Worm (Caenorhabditis elegans) whole organism, late embryonic: ENCODE data around the gene T28D9.16.

Experiments used
- ceh-19 ChIP-seq: fragments of 200-800 bp; sonication (Bioruptor generic); optimal IDR thresholded peaks from 2 replicates; lab custom pipeline; 2018; ENCODE audit warnings: mild to moderate bottlenecking, missing genetic modification characterization, missing compliant biosample characterization
- ceh-2 ChIP-seq: sonication (generic microtip); optimal IDR thresholded peaks from 2 replicates; lab custom pipeline; 2016; ENCODE audit warnings: missing genotype, missing genetic modification characterization, missing compliant biosample characterization
- ceh-24 ChIP-seq: sonication (generic microtip); optimal IDR thresholded peaks from 2 replicates; lab custom pipeline; 2016; ENCODE audit warnings: mild to moderate bottlenecking, missing genetic modification characterization, missing compliant biosample characterization
- ceh-30 ChIP-seq: fragments of 150-350 bp; optimal IDR thresholded peaks from 2 replicates; lab custom pipeline; 2014; ENCODE audit warnings: missing biosample characterization, missing genetic modification characterization
- che-1 ChIP-seq: sonication (generic microtip); optimal IDR thresholded peaks from 2 replicates; lab custom pipeline; 2016; ENCODE audit warnings: mild to moderate bottlenecking, missing genetic modification characterization, missing compliant biosample characterization
- elt-2 ChIP-seq: sonication (generic microtip); optimal IDR thresholded peaks from 2 replicates; lab custom pipeline; 2016; ENCODE audit warnings: missing genetic modification reagents, missing genetic modification characterization, missing compliant biosample characterization
- elt-4 ChIP-seq: sonication (generic microtip); optimal IDR thresholded peaks from 2 replicates; lab custom pipeline; 2016; ENCODE audit warnings: missing genetic modification characterization, missing compliant biosample characterization
- fkh-6 ChIP-seq: sonication (generic microtip); optimal IDR thresholded peaks from 2 replicates; lab custom pipeline; 2016; ENCODE audit warnings: missing genetic modification characterization, missing compliant biosample characterization
- hlh-15 ChIP-seq: sonication (generic microtip); optimal IDR thresholded peaks from 2 replicates; lab custom pipeline; 2016; ENCODE audit warnings: missing genetic modification characterization, missing compliant biosample characterization
- nhr-232 ChIP-seq: sonication (generic microtip); optimal IDR thresholded peaks from 2 replicates; lab custom pipeline; 2016; ENCODE audit warnings: missing genetic modification characterization, missing compliant biosample characterization
- pha-4 ChIP-seq: fragments of 150-350 bp; optimal IDR thresholded peaks from 2 replicates; lab custom pipeline; 2018; ENCODE audit warnings: missing biosample characterization, missing genetic modification reagents, missing genetic modification characterization
- ref-2 ChIP-seq: sonication (generic microtip); optimal IDR thresholded peaks from 2 replicates; lab custom pipeline; 2016; ENCODE audit warnings: missing genetic modification characterization, missing compliant biosample characterization
- sox-2 ChIP-seq: fragments of 200-800 bp; sonication (Bioruptor generic); IDR thresholded peaks from 2 replicates; pipeline ENCODE4 v1.3.6; 2022; ENCODE audit warnings: missing genetic modification reagents, missing genetic modification characterization, missing compliant biosample characterization
- tbx-7 ChIP-seq: sonication (generic microtip); optimal IDR thresholded peaks from 2 replicates; lab custom pipeline; 2016; ENCODE audit warnings: missing genotype, missing genetic modification characterization, missing compliant biosample characterization
- ttx-3 ChIP-seq: sonication (generic microtip); optimal IDR thresholded peaks from 2 replicates; lab custom pipeline; 2016; ENCODE audit warnings: missing genetic modification reagents, missing genetic modification characterization, missing compliant biosample characterization
- unc-55 ChIP-seq: sonication (generic microtip); optimal IDR thresholded peaks from 2 replicates; lab custom pipeline; 2017; ENCODE audit warnings: missing biosample characterization, missing genetic modification reagents, missing genetic modification characterization

The T28D9.16 gene

ce11 chrII:6524501-6524977 lies 49.1 kb downstream of the T28D9.16 start, which contains the start of gene C56E6.2:
TSS of gene C56E6.2 (plus strand) at chrII:6524927.
- TF ChIP-seq ceh-19 (GFP tag; lab: Kevin White, UChicago) (no peak), unc-55 (peak; percentile 13), elt-2 (tag; lab: Kevin White, UChicago) (peak; percentile 53), elt-4 (no peak)
- TF ChIP-seq, all 69 proteins: peak for 2

ce11 chrII:6526136-6526684 lies 50.7 kb downstream of the T28D9.16 start:
- TF ChIP-seq fkh-6 (tag; lab: Kevin White, UChicago) (no peak), hlh-15 (tag; lab: Kevin White, UChicago) (no peak), ceh-24 (tag; lab: Kevin White, UChicago) (no peak), pha-4 (tag; lab: Kevin White, UChicago) (no peak), ttx-3 (tag; lab: Kevin White, UChicago) (no peak), ref-2 (tag; lab: Kevin White, UChicago) (no peak), che-1 (tag; lab: Kevin White, UChicago) (no peak), nhr-232 (no peak), sox-2 (GFP tag; lab: Robert Waterston, UW) (no peak), tbx-7 (tag; lab: Kevin White, UChicago) (no peak), ceh-30 (tag; lab: Kevin White, UChicago) (no peak), ceh-2 (tag; lab: Kevin White, UChicago) (no peak)
